Worm (Caenorhabditis elegans) whole organism, L4 larva: ENCODE results near the gene srt-8.

Experiments
- aly-2 ChIP-seq: sonication (generic microtip); optimal IDR thresholded peaks from 2 replicates; lab custom pipeline; 2018; ENCODE audit warnings: missing biosample characterization, missing genetic modification characterization
- ceh-28 ChIP-seq: fragments of 150-350 bp; optimal IDR thresholded peaks from 2 replicates; lab custom pipeline; 2014; ENCODE audit warnings: missing biosample characterization, missing genetic modification reagents, missing genetic modification characterization
- dmd-9 ChIP-seq: fragments of 200-800 bp; sonication (Bioruptor generic); IDR thresholded peaks from 2 replicates; pipeline ENCODE4 v1.3.6; 2022; ENCODE audit warnings: missing genetic modification reagents, missing genetic modification characterization, missing compliant biosample characterization
- egl-27 ChIP-seq: sonication (generic microtip); optimal IDR thresholded peaks from 3 replicates; lab custom pipeline; 2017; ENCODE audit warnings: missing biosample characterization, missing genetic modification reagents, missing genetic modification characterization
- hif-1 ChIP-seq, 2 experiments: sonication (generic microtip); optimal IDR thresholded peaks; 2 replicates each; lab custom pipeline; 2016 to 2017; ENCODE audit warnings: missing compliant biosample characterization in 2 of 2, missing genetic modification characterization in 2 of 2, missing genetic modification reagents in 2 of 2, missing genotype in 2 of 2, mild to moderate bottlenecking in 1 of 2
- nhr-42 ChIP-seq: fragments of 200-800 bp; sonication (Bioruptor generic); IDR thresholded peaks from 2 replicates; pipeline ENCODE4 v1.3.6; 2022; ENCODE audit warnings: missing genetic modification characterization, missing compliant biosample characterization
- nhr-76 ChIP-seq: fragments of 150-350 bp; optimal IDR thresholded peaks from 2 replicates; lab custom pipeline; 2014; ENCODE audit warnings: missing biosample characterization, missing genetic modification characterization
- zag-1 ChIP-seq: fragments of 150-350 bp; optimal IDR thresholded peaks from 2 replicates; lab custom pipeline; 2014; ENCODE audit warnings: missing biosample characterization, missing genetic modification characterization

DNA sequence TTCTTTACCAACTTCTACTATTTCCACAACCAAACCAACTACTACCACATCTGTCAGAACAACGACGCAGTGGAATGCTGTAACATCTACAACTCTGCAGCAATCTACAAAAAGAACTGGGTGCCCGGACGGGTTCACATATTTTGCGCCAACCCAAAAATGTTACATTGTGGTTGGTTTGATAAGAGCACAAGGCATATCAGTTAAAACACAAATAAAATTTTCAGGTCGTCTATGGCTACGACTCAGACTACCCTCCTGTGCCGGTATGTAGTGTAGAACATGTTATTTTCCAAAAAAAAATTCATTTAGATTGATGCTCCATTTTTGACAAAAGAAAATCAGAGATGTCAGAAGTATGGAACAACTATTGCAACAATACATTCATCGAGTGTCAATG, 32.8 kb downstream of the srt-8 start:
- TF ChIP-seq aly-2, result no peak
- TF ChIP-seq hif-1 (tag; optimal IDR thresholded peaks at IDR 0.05; lab: Kevin White, UChicago), result no peak
- TF ChIP-seq dmd-9, result no peak
- TF ChIP-seq nhr-42, result no peak
- TF ChIP-seq nhr-76, result no peak
- TF ChIP-seq egl-27, result no peak
- TF ChIP-seq zag-1, result no peak
- no peak for TF ChIP-seq ceh-28 (tag; lab: Kevin White, UChicago)
